Fruit fly (Drosophila melanogaster) whole organism, embryonic: ENCODE measurements around the gene mag.

Source experiments
- ATbp ChIP-seq: fragments of 200-800 bp; sonication (Bioruptor generic); optimal IDR thresholded peaks from 2 replicates; lab custom pipeline; 2017; ENCODE audit warnings: missing biosample characterization, mild to moderate bottlenecking, missing genetic modification characterization, missing genetic modification reagents
- Abd-B ChIP-seq: fragments of 200-800 bp; sonication (Bioruptor generic); optimal IDR thresholded peaks from 2 replicates; lab custom pipeline; 2018; ENCODE audit warnings: missing biosample characterization, mild to moderate bottlenecking, missing genetic modification characterization, moderate library complexity
- Bgb ChIP-seq: fragments of 200-800 bp; sonication (Bioruptor generic); IDR thresholded peaks from 2 replicates; pipeline ENCODE4 v1.3.6; 2022; ENCODE audit warnings: missing biosample characterization, missing genetic modification characterization; ENCODE audit not compliant: partially characterized antibody
- CG10462 ChIP-seq: fragments of 200-800 bp; sonication (Bioruptor generic); optimal IDR thresholded peaks from 2 replicates; lab custom pipeline; 2016; ENCODE audit warnings: missing biosample characterization, missing genetic modification characterization
- CG11085 ChIP-seq: fragments of 200-800 bp; sonication (Bioruptor generic); IDR thresholded peaks from 2 replicates; pipeline ENCODE4 v1.3.6; 2022; ENCODE audit warnings: missing biosample characterization, missing genetic modification characterization
- CG12299 ChIP-seq: fragments of 200-800 bp; sonication (Bioruptor generic); optimal IDR thresholded peaks from 2 replicates; lab custom pipeline; 2018; ENCODE audit warnings: missing biosample characterization, mild to moderate bottlenecking, missing genetic modification characterization
- CG13287 ChIP-seq: fragments of 200-800 bp; sonication (Bioruptor generic); IDR thresholded peaks from 2 replicates; pipeline ENCODE4 v1.3.6; 2022; ENCODE audit warnings: missing biosample characterization, missing genetic modification characterization; ENCODE audit not compliant: partially characterized antibody
- CG16815 ChIP-seq: fragments of 200-800 bp; sonication (Bioruptor generic); optimal IDR thresholded peaks from 3 replicates; lab custom pipeline; 2017; ENCODE audit warnings: missing biosample characterization, mild to moderate bottlenecking, missing genetic modification characterization
- CG18619 ChIP-seq: fragments of 200-800 bp; sonication (Bioruptor generic); optimal IDR thresholded peaks from 3 replicates; lab custom pipeline; 2017; ENCODE audit warnings: missing biosample characterization, mild to moderate bottlenecking, missing genetic modification characterization
- CG2129 ChIP-seq: fragments of 200-800 bp; sonication (Bioruptor generic); IDR thresholded peaks from 2 replicates; pipeline ENCODE4 v1.3.6; 2022; ENCODE audit warnings: missing biosample characterization, missing genetic modification characterization; ENCODE audit not compliant: partially characterized antibody
- CG32532 ChIP-seq: fragments of 200-800 bp; sonication (Bioruptor generic); IDR thresholded peaks from 2 replicates; pipeline ENCODE4 v1.3.6; 2022; ENCODE audit warnings: missing biosample characterization, missing genetic modification characterization
- CG34376 ChIP-seq: fragments of 200-800 bp; sonication (Bioruptor generic); optimal IDR thresholded peaks from 2 replicates; lab custom pipeline; 2018; ENCODE audit warnings: missing biosample characterization, mild to moderate bottlenecking, missing genetic modification characterization
- CG5180 ChIP-seq: fragments of 200-800 bp; sonication (Bioruptor generic); optimal IDR thresholded peaks from 3 replicates; lab custom pipeline; 2017; ENCODE audit warnings: missing biosample characterization, missing genetic modification characterization, mild to moderate bottlenecking, moderate library complexity, missing genetic modification reagents
- CG6254 ChIP-seq: fragments of 200-800 bp; sonication (Bioruptor generic); optimal IDR thresholded peaks from 3 replicates; lab custom pipeline; 2017; ENCODE audit warnings: mild to moderate bottlenecking, missing biosample characterization, missing genetic modification reagents, missing genetic modification characterization
- CG6813 ChIP-seq: fragments of 200-800 bp; sonication (Bioruptor generic); optimal IDR thresholded peaks from 2 replicates; lab custom pipeline; 2017; ENCODE audit warnings: missing biosample characterization, missing genetic modification characterization, mild to moderate bottlenecking, moderate library complexity, missing genetic modification reagents
- CG8388 ChIP-seq: fragments of 200-800 bp; sonication (Bioruptor generic); optimal IDR thresholded peaks from 2 replicates; lab custom pipeline; 2019; ENCODE audit warnings: missing biosample characterization, mild to moderate bottlenecking, missing genetic modification characterization, moderate library complexity
- D19A ChIP-seq: fragments of 200-800 bp; optimal IDR thresholded peaks from 3 replicates; lab custom pipeline; 2019; ENCODE audit warnings: missing biosample characterization, mild to moderate bottlenecking, missing genetic modification characterization, moderate library complexity
- Kr ChIP-seq: fragments of 200-800 bp; sonication (Bioruptor generic); optimal IDR thresholded peaks from 2 replicates; lab custom pipeline; 2017; ENCODE audit warnings: missing biosample characterization, mild to moderate bottlenecking, missing genetic modification characterization
- Lim3 ChIP-seq: fragments of 200-800 bp; sonication (Bioruptor generic); IDR thresholded peaks from 2 replicates; pipeline ENCODE4 v1.3.6; 2022; ENCODE audit warnings: missing biosample characterization, missing genetic modification characterization
- Max ChIP-seq: fragments of 200-800 bp; sonication (Bioruptor generic); optimal IDR thresholded peaks from 2 replicates; lab custom pipeline; 2016; ENCODE audit warnings: missing biosample characterization, mild to moderate bottlenecking, missing genetic modification characterization
- Mrtf ChIP-seq: fragments of 200-800 bp; sonication (Bioruptor generic); IDR thresholded peaks from 3 replicates; pipeline ENCODE4 v1.3.6; 2022; ENCODE audit warnings: missing biosample characterization, missing genetic modification characterization
- NC2β ChIP-seq: fragments of 200-800 bp; sonication (Bioruptor generic); optimal IDR thresholded peaks from 2 replicates; lab custom pipeline; 2016; ENCODE audit warnings: missing biosample characterization, missing genetic modification characterization
- PHDP ChIP-seq: fragments of 200-800 bp; sonication (Bioruptor generic); optimal IDR thresholded peaks from 3 replicates; lab custom pipeline; 2018; ENCODE audit warnings: missing biosample characterization, mild to moderate bottlenecking, missing genetic modification characterization, moderate library complexity
- amos ChIP-seq: fragments of 200-800 bp; sonication (Bioruptor generic); IDR thresholded peaks from 2 replicates; pipeline ENCODE4 v1.3.6; 2022; ENCODE audit warnings: missing biosample characterization, missing genetic modification characterization; ENCODE audit not compliant: partially characterized antibody
- br ChIP-seq: fragments of >200 bp; optimal IDR thresholded peaks from 2 replicates; lab custom pipeline; 2017
- cato ChIP-seq: fragments of 200-800 bp; sonication (Bioruptor generic); optimal IDR thresholded peaks from 2 replicates; lab custom pipeline; 2016; ENCODE audit warnings: missing biosample characterization, missing genetic modification characterization, borderline replicate concordance
- dpn ChIP-seq, 2 experiments: fragments of 200-800 bp; sonication (Bioruptor generic); optimal IDR thresholded peaks; 3 replicates each; lab custom pipeline; 2016; ENCODE audit warnings: missing biosample characterization in 2 of 2, missing genetic modification characterization in 2 of 2
- exex ChIP-seq: fragments of 200-800 bp; sonication (Bioruptor generic); optimal IDR thresholded peaks from 4 replicates; lab custom pipeline; 2018; ENCODE audit warnings: missing biosample characterization, mild to moderate bottlenecking, missing genetic modification characterization, moderate library complexity
- gem ChIP-seq: fragments of 200-800 bp; sonication (Bioruptor generic); optimal IDR thresholded peaks from 2 replicates; lab custom pipeline; 2019; ENCODE audit warnings: missing biosample characterization, mild to moderate bottlenecking, missing genetic modification characterization, moderate library complexity
- grn ChIP-seq: fragments of 200-800 bp; sonication (Bioruptor generic); optimal IDR thresholded peaks from 3 replicates; lab custom pipeline; 2017; ENCODE audit warnings: missing biosample characterization, missing genetic modification characterization
- gt ChIP-seq: fragments of 200-800 bp; sonication (Bioruptor generic); IDR thresholded peaks from 2 replicates; pipeline ENCODE4 v1.3.6; 2022; ENCODE audit warnings: missing biosample characterization, missing genetic modification characterization
- her ChIP-seq: fragments of 200-800 bp; sonication (Bioruptor generic); optimal IDR thresholded peaks from 2 replicates; lab custom pipeline; 2016; ENCODE audit warnings: missing biosample characterization, missing genetic modification characterization
- nerfin-1 ChIP-seq: fragments of 200-800 bp; sonication (Bioruptor generic); optimal IDR thresholded peaks from 3 replicates; lab custom pipeline; 2019; ENCODE audit warnings: missing biosample characterization, mild to moderate bottlenecking, missing genetic modification characterization, moderate library complexity
- pan ChIP-seq, 4 experiments: fragments of >200 bp in 3 of 4; fragments of 200-800 bp in 1 of 4; sonication (Bioruptor generic) in 1 of 4; optimal IDR thresholded peaks in 3 of 4; IDR thresholded peaks in 1 of 4; 2 replicates each; pipeline versions ENCODE4 v1.3.6 to Lab custom; 2017 to 2022; ENCODE audit warnings: missing biosample characterization in 2 of 4, missing genetic modification characterization in 2 of 4, mixed read lengths in 1 of 4
- pfk ChIP-seq: fragments of 200-800 bp; sonication (Bioruptor generic); optimal IDR thresholded peaks from 2 replicates; lab custom pipeline; 2018; ENCODE audit warnings: missing biosample characterization, mild to moderate bottlenecking, missing genetic modification characterization, moderate library complexity
- psq ChIP-seq: fragments of 200-800 bp; sonication (Bioruptor generic); optimal IDR thresholded peaks from 2 replicates; lab custom pipeline; 2017; ENCODE audit warnings: missing biosample characterization, missing genetic modification characterization
- pzg ChIP-seq: fragments of 200-800 bp; sonication (Bioruptor generic); optimal IDR thresholded peaks from 3 replicates; lab custom pipeline; 2018; ENCODE audit warnings: missing biosample characterization, mild to moderate bottlenecking, missing genetic modification characterization, moderate library complexity
- sens-2 ChIP-seq: fragments of 200-800 bp; sonication (Bioruptor generic); IDR thresholded peaks from 2 replicates; pipeline ENCODE4 v1.3.6; 2022; ENCODE audit warnings: missing biosample characterization, missing genetic modification characterization
- slp2 ChIP-seq: fragments of 200-800 bp; sonication (Bioruptor generic); optimal IDR thresholded peaks from 2 replicates; lab custom pipeline; 2016; ENCODE audit warnings: missing biosample characterization, missing genetic modification characterization
- sug ChIP-seq: fragments of 200-800 bp; optimal IDR thresholded peaks from 2 replicates; lab custom pipeline; 2019; ENCODE audit warnings: missing biosample characterization, mild to moderate bottlenecking, missing genetic modification characterization, moderate library complexity

Gene mag

dm6 chr3L:20452813-20453682 is 7.4 kb upstream of the mag start, which contains the start of gene CG5199 (continued):
- peak; percentile 27 for TF ChIP-seq cato
- no peak for TF ChIP-seq pan (optimal IDR thresholded peaks at IDR 0.05; lab: Kevin White, UChicago)
- peak in 1 of 2 experiments; percentile 65 for TF ChIP-seq pan (GFP tag; optimal IDR thresholded peaks at IDR 0.05 in 1 of 2, IDR thresholded peaks at IDR 0.05 in 1 of 2)
- peak; percentile 91 for TF ChIP-seq Abd-B (GFP tag; lab: Kevin White, UChicago)
- TF ChIP-seq pzg (GFP tag; lab: Kevin White, UChicago) = peak; percentile 41
- TF ChIP-seq CG6254 (GFP tag; lab: Kevin White, UChicago) = peak; percentile 53
- TF ChIP-seq her (GFP tag; lab: Kevin White, UChicago) = peak; percentile 13
- peak; percentile 61; the same call in 1 of the 2 replicates for TF ChIP-seq CG2129 (GFP tag; lab: Robert Waterston, UW)
- TF ChIP-seq PHDP = peak; percentile 62
- no peak for TF ChIP-seq br (lab: Kevin White, UChicago)
- no peak for TF ChIP-seq gt
- peak; percentile 45 for TF ChIP-seq CG12299 (tag; lab: Kevin White, UChicago)
- peak; percentile 43 for TF ChIP-seq psq (GFP tag; lab: Kevin White, UChicago)
- peak; percentile 37 for TF ChIP-seq CG16815 (GFP tag; lab: Kevin White, UChicago)
- TF ChIP-seq CG18619 = peak; percentile 55
- 0 out of 2 replicates have a peak, but pooled peaks have one; percentile 45 for TF ChIP-seq CG11085 (GFP tag; lab: Robert Waterston, UW)
- TF ChIP-seq CG13287 (GFP tag; lab: Robert Waterston, UW) = peak; percentile 79
- TF ChIP-seq CG10462 (GFP tag; lab: Kevin White, UChicago) = peak; percentile 38
- TF ChIP-seq ATbp (GFP tag; lab: Kevin White, UChicago) = no peak
- no peak for TF ChIP-seq CG5180 (GFP tag; lab: Kevin White, UChicago)
- peak; percentile 12 to 53 for TF ChIP-seq dpn (GFP tag; optimal IDR thresholded peaks at IDR 0.05; lab: Kevin White, UChicago)
- no peak for TF ChIP-seq nerfin-1 (tag; lab: Kevin White, UChicago)
- no peak for TF ChIP-seq slp2 (GFP tag; lab: Kevin White, UChicago)

- no peak for TF ChIP-seq Bgb (GFP tag; lab: Robert Waterston, UW)
- TF ChIP-seq Lim3 (GFP tag; lab: Robert Waterston, UW) = no peak
- peak; percentile 99 for TF ChIP-seq exex (tag; lab: Kevin White, UChicago)
- no peak for TF ChIP-seq NC2β (GFP tag; lab: Kevin White, UChicago)
- TF ChIP-seq amos (GFP tag; lab: Robert Waterston, UW) = no peak
- no peak for TF ChIP-seq Mrtf (GFP tag; lab: Robert Waterston, UW)
- peak; percentile 37 for TF ChIP-seq D19A
- peak; percentile 25 for TF ChIP-seq CG34376 (GFP tag; lab: Kevin White, UChicago)
- TF ChIP-seq CG32532 (GFP tag; lab: Robert Waterston, UW) = no peak
- no peak for TF ChIP-seq gem (tag; lab: Kevin White, UChicago)
- peak; percentile 45 for TF ChIP-seq sug
- TF ChIP-seq CG6813 (GFP tag; lab: Kevin White, UChicago) = no peak
- TF ChIP-seq Max (GFP tag; lab: Kevin White, UChicago) = no peak
- 0 out of 2 replicates have a peak, but pooled peaks have one; percentile 20 for TF ChIP-seq sens-2 (GFP tag; lab: Robert Waterston, UW)
- no peak for TF ChIP-seq Kr
- peak; percentile 49 for TF ChIP-seq grn (GFP tag; lab: Kevin White, UChicago)
- TF ChIP-seq pfk (GFP tag; lab: Kevin White, UChicago) = no peak
- peak; percentile 16 for TF ChIP-seq CG8388 (GFP tag; lab: Kevin White, UChicago)
These were observed 1.9 kb downstream of the mag start for dm6 chr3L:20462391-20462790.
